Fruit fly (Drosophila melanogaster) whole organism, embryonic: ENCODE data around the gene Bsg.

Source experiments
- Abd-B ChIP-seq: fragments of 200-800 bp; sonication (Bioruptor generic); optimal IDR thresholded peaks from 2 replicates; lab custom pipeline; 2018; ENCODE audit warnings: missing biosample characterization, mild to moderate bottlenecking, missing genetic modification characterization, moderate library complexity
- Adf1 ChIP-seq: fragments of 200-800 bp; sonication (Bioruptor generic); IDR thresholded peaks from 2 replicates; pipeline ENCODE4 v1.3.6; 2022; ENCODE audit warnings: missing biosample characterization, missing genetic modification characterization
- CG10267 ChIP-seq: fragments of 200-800 bp; sonication (Bioruptor generic); optimal IDR thresholded peaks from 2 replicates; lab custom pipeline; 2018; ENCODE audit warnings: missing biosample characterization, mild to moderate bottlenecking, missing genetic modification characterization, moderate library complexity
- CG10321 ChIP-seq: fragments of 200-800 bp; sonication (Bioruptor generic); IDR thresholded peaks from 2 replicates; pipeline ENCODE4 v1.3.6; 2022; ENCODE audit warnings: missing biosample characterization, missing genetic modification characterization
- CG10366 ChIP-seq: fragments of 200-800 bp; sonication (Bioruptor generic); IDR thresholded peaks from 2 replicates; pipeline ENCODE4 v1.3.6; 2022; ENCODE audit warnings: missing biosample characterization, missing genetic modification characterization
- CG11696 ChIP-seq: fragments of 200-800 bp; sonication (Bioruptor generic); IDR thresholded peaks from 2 replicates; pipeline ENCODE4 v1.3.6; 2022; ENCODE audit warnings: missing biosample characterization, missing genetic modification characterization
- CG11723 ChIP-seq: fragments of 200-800 bp; sonication (Bioruptor generic); optimal IDR thresholded peaks from 2 replicates; lab custom pipeline; 2017; ENCODE audit warnings: missing biosample characterization, mild to moderate bottlenecking, missing genetic modification characterization
- CG12155 ChIP-seq: fragments of 200-800 bp; sonication (Bioruptor generic); optimal IDR thresholded peaks from 3 replicates; lab custom pipeline; 2016; ENCODE audit warnings: missing biosample characterization, missing genetic modification characterization
- CG13894 ChIP-seq: fragments of 200-800 bp; sonication (Bioruptor generic); optimal IDR thresholded peaks from 3 replicates; lab custom pipeline; 2018; ENCODE audit warnings: missing biosample characterization, mild to moderate bottlenecking, missing genetic modification characterization, moderate library complexity
- CG15011 ChIP-seq: fragments of 200-800 bp; sonication (Bioruptor generic); optimal IDR thresholded peaks from 3 replicates; lab custom pipeline; 2018; ENCODE audit warnings: missing biosample characterization, mild to moderate bottlenecking, missing genetic modification characterization
- CG15514 ChIP-seq: fragments of 200-800 bp; sonication (Bioruptor generic); optimal IDR thresholded peaks from 3 replicates; lab custom pipeline; 2017; ENCODE audit warnings: missing biosample characterization, missing genetic modification characterization, mild to moderate bottlenecking, moderate library complexity, missing genetic modification reagents
- CG2129 ChIP-seq: fragments of 200-800 bp; sonication (Bioruptor generic); IDR thresholded peaks from 2 replicates; pipeline ENCODE4 v1.3.6; 2022; ENCODE audit warnings: missing biosample characterization, missing genetic modification characterization; ENCODE audit not compliant: partially characterized antibody
- CG34376 ChIP-seq: fragments of 200-800 bp; sonication (Bioruptor generic); optimal IDR thresholded peaks from 2 replicates; lab custom pipeline; 2018; ENCODE audit warnings: missing biosample characterization, mild to moderate bottlenecking, missing genetic modification characterization
- CG4360 ChIP-seq: fragments of 200-800 bp; sonication (Bioruptor generic); IDR thresholded peaks from 2 replicates; pipeline ENCODE4 v1.3.6; 2022; ENCODE audit warnings: missing biosample characterization, missing genetic modification characterization
- CG4617 ChIP-seq: fragments of 200-800 bp; sonication (Bioruptor generic); optimal IDR thresholded peaks from 3 replicates; lab custom pipeline; 2016; ENCODE audit warnings: missing biosample characterization, missing genetic modification characterization, borderline replicate concordance
- CG4707 ChIP-seq: fragments of 200-800 bp; sonication (Bioruptor generic); optimal IDR thresholded peaks from 2 replicates; lab custom pipeline; 2018; ENCODE audit warnings: missing biosample characterization, mild to moderate bottlenecking, missing genetic modification characterization, moderate library complexity
- CG6683 ChIP-seq: fragments of 200-800 bp; sonication (Bioruptor generic); optimal IDR thresholded peaks from 2 replicates; lab custom pipeline; 2017; ENCODE audit warnings: missing biosample characterization, mild to moderate bottlenecking, missing genetic modification characterization, missing genetic modification reagents
- CG7357 ChIP-seq: fragments of 200-800 bp; sonication (Bioruptor generic); IDR thresholded peaks from 3 replicates; pipeline ENCODE4 v1.3.6; 2022; ENCODE audit warnings: missing biosample characterization, missing genetic modification characterization
- CG7745 ChIP-seq: fragments of 200-800 bp; sonication (Bioruptor generic); optimal IDR thresholded peaks from 2 replicates; lab custom pipeline; 2018; ENCODE audit warnings: missing biosample characterization, mild to moderate bottlenecking, missing genetic modification characterization, moderate library complexity
- CG7839 ChIP-seq: fragments of 200-800 bp; sonication (Bioruptor generic); optimal IDR thresholded peaks from 3 replicates; lab custom pipeline; 2018; ENCODE audit warnings: missing biosample characterization, mild to moderate bottlenecking, missing genetic modification characterization, moderate library complexity
- CG7963 ChIP-seq: fragments of 200-800 bp; sonication (Bioruptor generic); IDR thresholded peaks from 3 replicates; pipeline ENCODE4 v1.3.6; 2022; ENCODE audit warnings: missing biosample characterization, missing genetic modification characterization; ENCODE audit not compliant: partially characterized antibody
- CG8089 ChIP-seq: fragments of 200-800 bp; sonication (Bioruptor generic); optimal IDR thresholded peaks from 3 replicates; lab custom pipeline; 2016; ENCODE audit warnings: missing biosample characterization, missing genetic modification characterization
- CG8290 ChIP-seq, 3 experiments: fragments of 200-800 bp; sonication (Bioruptor generic); optimal IDR thresholded peaks; 2 replicates each; lab custom pipeline; 2016 to 2019; ENCODE audit warnings: missing biosample characterization in 3 of 3, missing genetic modification characterization in 3 of 3, mild to moderate bottlenecking in 2 of 3, moderate library complexity in 1 of 3
- CG9727 ChIP-seq: fragments of 200-800 bp; sonication (Bioruptor generic); optimal IDR thresholded peaks from 3 replicates; lab custom pipeline; 2017; ENCODE audit warnings: missing biosample characterization, mild to moderate bottlenecking, missing genetic modification characterization
- CG9797 ChIP-seq: fragments of 200-800 bp; sonication (Bioruptor generic); optimal IDR thresholded peaks from 3 replicates; lab custom pipeline; 2018; ENCODE audit warnings: missing biosample characterization, mild to moderate bottlenecking, missing genetic modification characterization
- CTCF ChIP-seq: fragments of 200-800 bp; sonication (Bioruptor generic); optimal IDR thresholded peaks from 2 replicates; lab custom pipeline; 2017; ENCODE audit warnings: missing biosample characterization, mild to moderate bottlenecking, missing genetic modification characterization, moderate library complexity
- Deaf1 ChIP-seq: fragments of 200-800 bp; optimal IDR thresholded peaks from 3 replicates; lab custom pipeline; 2019; ENCODE audit warnings: missing biosample characterization, mild to moderate bottlenecking, missing genetic modification characterization, moderate library complexity
- Jarid2 ChIP-seq: fragments of 200-800 bp; sonication (Bioruptor generic); optimal IDR thresholded peaks from 3 replicates; lab custom pipeline; 2017; ENCODE audit warnings: mild to moderate bottlenecking, missing biosample characterization, missing genetic modification reagents, missing genetic modification characterization
- NK7.1 ChIP-seq: fragments of 200-800 bp; sonication (Bioruptor generic); optimal IDR thresholded peaks from 3 replicates; lab custom pipeline; 2016; ENCODE audit warnings: missing biosample characterization, missing genetic modification characterization
- NfI ChIP-seq: fragments of 200-800 bp; sonication (Bioruptor generic); optimal IDR thresholded peaks from 3 replicates; lab custom pipeline; 2018; ENCODE audit warnings: missing biosample characterization, mild to moderate bottlenecking, missing genetic modification characterization, moderate library complexity
- Oli ChIP-seq: fragments of 200-800 bp; sonication (Bioruptor generic); optimal IDR thresholded peaks from 2 replicates; lab custom pipeline; 2018; ENCODE audit warnings: missing biosample characterization, mild to moderate bottlenecking, missing genetic modification characterization, moderate library complexity
- Pdp1 ChIP-seq, 2 experiments: fragments of 200-800 bp; sonication (Bioruptor generic); optimal IDR thresholded peaks; 3 replicates each; lab custom pipeline; 2016; ENCODE audit warnings: missing biosample characterization in 2 of 2, missing genetic modification characterization in 2 of 2, mild to moderate bottlenecking in 1 of 2, moderate library complexity in 1 of 2
- Poxn ChIP-seq: fragments of 200-800 bp; sonication (Bioruptor generic); IDR thresholded peaks from 2 replicates; pipeline ENCODE4 v1.3.6; 2022; ENCODE audit warnings: missing biosample characterization, missing genetic modification characterization
- Ptx1 ChIP-seq: fragments of 200-800 bp; sonication (Bioruptor generic); IDR thresholded peaks from 2 replicates; pipeline ENCODE4 v1.3.6; 2022; ENCODE audit warnings: missing biosample characterization, missing genetic modification characterization
- ab ChIP-seq: fragments of 200-800 bp; sonication (Bioruptor generic); optimal IDR thresholded peaks from 2 replicates; lab custom pipeline; 2016; ENCODE audit warnings: missing biosample characterization, missing genetic modification characterization
- amos ChIP-seq: fragments of 200-800 bp; sonication (Bioruptor generic); IDR thresholded peaks from 2 replicates; pipeline ENCODE4 v1.3.6; 2022; ENCODE audit warnings: missing biosample characterization, missing genetic modification characterization; ENCODE audit not compliant: partially characterized antibody
- aop ChIP-seq: fragments of 200-800 bp; sonication (Bioruptor generic); IDR thresholded peaks from 2 replicates; pipeline ENCODE4 v1.3.6; 2022; ENCODE audit warnings: missing biosample characterization, missing genetic modification characterization
- bab2 ChIP-seq: fragments of 200-800 bp; sonication (Bioruptor generic); optimal IDR thresholded peaks from 2 replicates; lab custom pipeline; 2016; ENCODE audit warnings: missing biosample characterization, missing genetic modification characterization
- bcd ChIP-seq: fragments of 200-800 bp; sonication (Bioruptor generic); optimal IDR thresholded peaks from 2 replicates; lab custom pipeline; 2017; ENCODE audit warnings: missing biosample characterization, mild to moderate bottlenecking, missing genetic modification characterization
- bigmax ChIP-seq: fragments of 200-800 bp; sonication (Bioruptor generic); optimal IDR thresholded peaks from 2 replicates; lab custom pipeline; 2018; ENCODE audit warnings: missing biosample characterization, mild to moderate bottlenecking, missing genetic modification characterization
- bowl ChIP-seq: fragments of 200-800 bp; sonication (Bioruptor generic); IDR thresholded peaks from 2 replicates; pipeline ENCODE4 v1.3.6; 2022; ENCODE audit warnings: missing biosample characterization, missing genetic modification characterization
- br ChIP-seq: fragments of >200 bp; optimal IDR thresholded peaks from 2 replicates; lab custom pipeline; 2017
- chinmo ChIP-seq: fragments of 200-800 bp; sonication (Bioruptor generic); IDR thresholded peaks from 4 replicates; pipeline ENCODE4 v1.3.6; 2022; ENCODE audit warnings: missing biosample characterization, missing genetic modification characterization; ENCODE audit not compliant: partially characterized antibody
- crc ChIP-seq: fragments of 200-800 bp; sonication (Bioruptor generic); optimal IDR thresholded peaks from 2 replicates; lab custom pipeline; 2016; ENCODE audit warnings: missing biosample characterization, missing genetic modification characterization
- eyg ChIP-seq: fragments of 200-800 bp; sonication (Bioruptor generic); optimal IDR thresholded peaks from 3 replicates; lab custom pipeline; 2016; ENCODE audit warnings: missing biosample characterization, missing genetic modification characterization
- fd64A ChIP-seq: fragments of 200-800 bp; sonication (Bioruptor generic); optimal IDR thresholded peaks from 3 replicates; lab custom pipeline; 2018; ENCODE audit warnings: missing biosample characterization, mild to moderate bottlenecking, missing genetic modification characterization
- maf-S ChIP-seq: fragments of 200-800 bp; sonication (Bioruptor generic); optimal IDR thresholded peaks from 2 replicates; lab custom pipeline; 2016; ENCODE audit warnings: missing biosample characterization, missing genetic modification characterization
- mirr ChIP-seq: fragments of 200-800 bp; sonication (Bioruptor generic); optimal IDR thresholded peaks from 3 replicates; lab custom pipeline; 2018; ENCODE audit warnings: missing biosample characterization, mild to moderate bottlenecking, missing genetic modification characterization
- nau ChIP-seq: fragments of 200-800 bp; sonication (Bioruptor generic); optimal IDR thresholded peaks from 3 replicates; lab custom pipeline; 2017; ENCODE audit warnings: missing biosample characterization, mild to moderate bottlenecking, missing genetic modification characterization, missing genetic modification reagents
- nom ChIP-seq: fragments of 200-800 bp; sonication (Bioruptor generic); optimal IDR thresholded peaks from 2 replicates; lab custom pipeline; 2017; ENCODE audit warnings: missing biosample characterization, missing genetic modification characterization, mild to moderate bottlenecking, moderate library complexity, missing genetic modification reagents
- ranshi ChIP-seq: fragments of 200-800 bp; sonication (Bioruptor generic); IDR thresholded peaks from 2 replicates; pipeline ENCODE4 v1.3.6; 2022; ENCODE audit warnings: missing biosample characterization, missing genetic modification characterization
- sr ChIP-seq: fragments of 200-800 bp; sonication (Bioruptor generic); IDR thresholded peaks from 3 replicates; pipeline ENCODE4 v1.3.6; 2022; ENCODE audit warnings: missing biosample characterization, missing genetic modification characterization

Bsg gene

DNA sequence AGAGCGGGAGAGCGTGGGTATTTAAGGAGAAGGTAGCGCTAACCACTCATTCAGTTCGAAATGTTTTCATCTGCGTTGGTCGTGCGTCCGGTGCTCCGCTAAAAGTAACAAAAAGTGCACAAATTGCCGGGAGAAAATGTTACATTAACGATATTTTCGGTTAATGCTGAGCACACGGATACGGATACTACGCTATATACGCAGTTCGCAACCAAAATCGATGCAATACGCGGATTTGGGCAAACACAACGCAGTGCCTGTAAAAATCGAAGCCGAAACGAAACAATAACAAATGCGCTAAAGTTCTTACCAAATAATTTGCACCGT lies 79.8 kb downstream of the Bsg start, which contains the start of gene Piezo (continued):
- no peak for TF ChIP-seq CG7839 (tag; lab: Kevin White, UChicago)
- TF ChIP-seq nau = peak; percentile 51
- TF ChIP-seq CG12155 (GFP tag; lab: Kevin White, UChicago) = no peak
- TF ChIP-seq sr (GFP tag; lab: Robert Waterston, UW) = no peak
- TF ChIP-seq br (lab: Kevin White, UChicago) = no peak
- no peak for TF ChIP-seq CG15011
- TF ChIP-seq Deaf1 = no peak
- TF ChIP-seq CTCF (GFP tag; lab: Kevin White, UChicago) = no peak
- TF ChIP-seq Pdp1 (GFP tag; optimal IDR thresholded peaks at IDR 0.05; lab: Kevin White, UChicago) = no peak
- TF ChIP-seq Poxn (GFP tag; lab: Robert Waterston, UW) = no peak
- no peak for TF ChIP-seq CG11723 (GFP tag; lab: Kevin White, UChicago)
- TF ChIP-seq bcd (GFP tag; lab: Kevin White, UChicago) = no peak
- TF ChIP-seq CG8089 = no peak
- TF ChIP-seq NfI (GFP tag; lab: Kevin White, UChicago) = no peak
- TF ChIP-seq CG9727 (GFP tag; lab: Kevin White, UChicago) = peak; percentile 55
- no peak for TF ChIP-seq eyg
- no peak for TF ChIP-seq CG10366 (GFP tag; lab: Robert Waterston, UW)
- TF ChIP-seq CG9797 (GFP tag; lab: Kevin White, UChicago) = no peak
- no peak for TF ChIP-seq fd64A
- no peak for TF ChIP-seq CG10267 (tag; lab: Kevin White, UChicago)
- TF ChIP-seq Ptx1 (GFP tag; lab: Robert Waterston, UW) = no peak
- TF ChIP-seq CG7745 (tag; lab: Kevin White, UChicago) = no peak
- TF ChIP-seq amos (GFP tag; lab: Robert Waterston, UW) = peak; percentile 58; the same call in 1 of the 2 replicates
- TF ChIP-seq mirr (GFP tag; lab: Kevin White, UChicago) = no peak
- TF ChIP-seq CG4707 (GFP tag; lab: Kevin White, UChicago) = no peak
- no peak for TF ChIP-seq CG15514
- no peak for TF ChIP-seq bab2 (GFP tag; lab: Kevin White, UChicago)
- TF ChIP-seq NK7.1 (GFP tag; lab: Kevin White, UChicago) = no peak
- no peak for TF ChIP-seq ranshi (GFP tag; lab: Robert Waterston, UW)
- no peak for TF ChIP-seq CG2129 (GFP tag; lab: Robert Waterston, UW)
- TF ChIP-seq bowl (GFP tag; lab: Robert Waterston, UW) = no peak
- no peak for TF ChIP-seq Oli (tag; lab: Kevin White, UChicago)
- TF ChIP-seq CG4617 = no peak
- no peak for TF ChIP-seq CG6683 (GFP tag; lab: Kevin White, UChicago)
- no peak for TF ChIP-seq crc
- no peak for TF ChIP-seq ab
- TF ChIP-seq CG8290 (GFP tag; optimal IDR thresholded peaks at IDR 0.05; lab: Kevin White, UChicago) = no peak
- TF ChIP-seq CG8290 (tag; optimal IDR thresholded peaks at IDR 0.05; lab: Kevin White, UChicago) = no peak
- TF ChIP-seq aop (GFP tag; lab: Robert Waterston, UW) = no peak
- TF ChIP-seq bigmax = no peak
- TF ChIP-seq maf-S (GFP tag; lab: Kevin White, UChicago) = no peak
- no peak for TF ChIP-seq CG34376
- no peak for TF ChIP-seq CG7357
- no peak for TF ChIP-seq CG10321
- TF ChIP-seq Adf1 (GFP tag; lab: Robert Waterston, UW) = no peak
- 0 out of 3 replicates have a peak, but pooled peaks have one; percentile 29 for TF ChIP-seq CG7963
- TF ChIP-seq CG13894 (tag; lab: Kevin White, UChicago) = no peak
- no peak for TF ChIP-seq Abd-B (GFP tag; lab: Kevin White, UChicago)
- TF ChIP-seq chinmo (GFP tag; lab: Robert Waterston, UW) = peak; percentile 34; the same call in 1 of the 4 replicates
- TF ChIP-seq Jarid2 = peak; percentile 98
- TF ChIP-seq CG11696 (GFP tag; lab: Robert Waterston, UW) = no peak
- no peak for TF ChIP-seq nom (GFP tag; lab: Kevin White, UChicago)
- no peak for TF ChIP-seq CG4360
